Fruit fly (Drosophila melanogaster) whole organism, embryonic: Measurements from ENCODE around the gene CG31365.
A peak's percentile ranks its signal among the peaks of the same experiment; 100 is the strongest.

ENCODE experiments used
- Bdp1 ChIP-seq: fragments of 200-800 bp; sonication (Bioruptor generic); optimal IDR thresholded peaks from 3 replicates; lab custom pipeline; 2016; ENCODE audit warnings: missing biosample characterization, missing genetic modification characterization
- BtbVII ChIP-seq: fragments of 200-800 bp; sonication (Bioruptor generic); optimal IDR thresholded peaks from 3 replicates; lab custom pipeline; 2017; ENCODE audit warnings: missing biosample characterization, mild to moderate bottlenecking, missing genetic modification characterization
- CG10147 ChIP-seq: fragments of 200-800 bp; sonication (Bioruptor generic); optimal IDR thresholded peaks from 2 replicates; lab custom pipeline; 2019; ENCODE audit warnings: missing biosample characterization, mild to moderate bottlenecking, missing genetic modification characterization, moderate library complexity
- CG10543 ChIP-seq: fragments of 200-800 bp; sonication (Bioruptor generic); optimal IDR thresholded peaks from 3 replicates; lab custom pipeline; 2017; ENCODE audit warnings: missing biosample characterization, mild to moderate bottlenecking, missing genetic modification characterization, moderate library complexity
- CG11085 ChIP-seq: fragments of 200-800 bp; sonication (Bioruptor generic); IDR thresholded peaks from 2 replicates; pipeline ENCODE4 v1.3.6; 2022; ENCODE audit warnings: missing biosample characterization, missing genetic modification characterization
- CG11504 ChIP-seq: fragments of 200-800 bp; sonication (Bioruptor generic); optimal IDR thresholded peaks from 3 replicates; lab custom pipeline; 2019; ENCODE audit warnings: missing biosample characterization, mild to moderate bottlenecking, missing genetic modification characterization, moderate library complexity
- CG12299 ChIP-seq: fragments of 200-800 bp; sonication (Bioruptor generic); optimal IDR thresholded peaks from 2 replicates; lab custom pipeline; 2018; ENCODE audit warnings: missing biosample characterization, mild to moderate bottlenecking, missing genetic modification characterization
- CG13424 ChIP-seq: fragments of 200-800 bp; sonication (Bioruptor generic); optimal IDR thresholded peaks from 2 replicates; lab custom pipeline; 2019; ENCODE audit warnings: missing biosample characterization, mild to moderate bottlenecking, missing genetic modification characterization, moderate library complexity
- CG13624 ChIP-seq: fragments of 200-800 bp; sonication (Bioruptor generic); optimal IDR thresholded peaks from 2 replicates; lab custom pipeline; 2016; ENCODE audit warnings: missing biosample characterization, missing genetic modification characterization
- CG14860 ChIP-seq: fragments of 200-800 bp; sonication (Bioruptor generic); IDR thresholded peaks from 3 replicates; pipeline ENCODE4 v1.3.6; 2022; ENCODE audit warnings: missing biosample characterization, missing genetic modification characterization; ENCODE audit not compliant: partially characterized antibody
- CG15269 ChIP-seq: fragments of 200-800 bp; sonication (Bioruptor generic); optimal IDR thresholded peaks from 2 replicates; lab custom pipeline; 2018; ENCODE audit warnings: missing biosample characterization, mild to moderate bottlenecking, missing genetic modification characterization, moderate library complexity
- CG17612 ChIP-seq: fragments of 200-800 bp; sonication (Bioruptor generic); IDR thresholded peaks from 2 replicates; pipeline ENCODE4 v1.3.6; 2022; ENCODE audit warnings: missing biosample characterization, missing genetic modification characterization
- CG18599 ChIP-seq: fragments of 200-800 bp; sonication (Bioruptor generic); optimal IDR thresholded peaks from 3 replicates; lab custom pipeline; 2017; ENCODE audit warnings: missing biosample characterization, missing genetic modification characterization, mild to moderate bottlenecking, moderate library complexity, missing genetic modification reagents
- CG18619 ChIP-seq: fragments of 200-800 bp; sonication (Bioruptor generic); optimal IDR thresholded peaks from 3 replicates; lab custom pipeline; 2017; ENCODE audit warnings: missing biosample characterization, mild to moderate bottlenecking, missing genetic modification characterization
- CG2678 ChIP-seq: fragments of 200-800 bp; sonication (Bioruptor generic); optimal IDR thresholded peaks from 3 replicates; lab custom pipeline; 2019; ENCODE audit warnings: missing biosample characterization, mild to moderate bottlenecking, missing genetic modification characterization, moderate library complexity
- CG30020 ChIP-seq: fragments of 200-800 bp; optimal IDR thresholded peaks from 2 replicates; lab custom pipeline; 2019; ENCODE audit warnings: missing biosample characterization, mild to moderate bottlenecking, missing genetic modification characterization, moderate library complexity
- CG31365 ChIP-seq: fragments of 200-800 bp; sonication (Bioruptor generic); optimal IDR thresholded peaks from 2 replicates; lab custom pipeline; 2018; ENCODE audit warnings: missing biosample characterization, mild to moderate bottlenecking, missing genetic modification characterization
- CG3281 ChIP-seq: fragments of 200-800 bp; sonication (Bioruptor generic); optimal IDR thresholded peaks from 3 replicates; lab custom pipeline; 2017; ENCODE audit warnings: missing biosample characterization, mild to moderate bottlenecking, missing genetic modification characterization
- CG3838 ChIP-seq: fragments of 200-800 bp; sonication (Bioruptor generic); optimal IDR thresholded peaks from 3 replicates; lab custom pipeline; 2016; ENCODE audit warnings: missing biosample characterization, missing genetic modification characterization
- CG3847 ChIP-seq: fragments of 200-800 bp; sonication (Bioruptor generic); IDR thresholded peaks from 2 replicates; pipeline ENCODE4 v1.3.6; 2022; ENCODE audit warnings: missing biosample characterization, missing genetic modification characterization
- CG6791 ChIP-seq: fragments of 200-800 bp; sonication (Bioruptor generic); IDR thresholded peaks from 3 replicates; pipeline ENCODE4 v1.3.6; 2022; ENCODE audit warnings: missing biosample characterization, missing genetic modification characterization; ENCODE audit not compliant: partially characterized antibody
- CG7372 ChIP-seq: fragments of 200-800 bp; sonication (Bioruptor generic); IDR thresholded peaks from 2 replicates; pipeline ENCODE4 v1.3.6; 2022; ENCODE audit warnings: missing biosample characterization, missing genetic modification characterization
- CG9727 ChIP-seq: fragments of 200-800 bp; sonication (Bioruptor generic); optimal IDR thresholded peaks from 3 replicates; lab custom pipeline; 2017; ENCODE audit warnings: missing biosample characterization, mild to moderate bottlenecking, missing genetic modification characterization
- CG9797 ChIP-seq: fragments of 200-800 bp; sonication (Bioruptor generic); optimal IDR thresholded peaks from 3 replicates; lab custom pipeline; 2018; ENCODE audit warnings: missing biosample characterization, mild to moderate bottlenecking, missing genetic modification characterization
- CrebB ChIP-seq: fragments of 200-800 bp; sonication (Bioruptor generic); optimal IDR thresholded peaks from 3 replicates; lab custom pipeline; 2018; ENCODE audit warnings: missing biosample characterization, mild to moderate bottlenecking, missing genetic modification characterization
- Dip3 ChIP-seq: fragments of 200-800 bp; sonication (Bioruptor generic); optimal IDR thresholded peaks from 3 replicates; lab custom pipeline; 2016; ENCODE audit warnings: missing biosample characterization, missing genetic modification characterization
- Dref ChIP-seq: fragments of 200-800 bp; sonication (Bioruptor generic); IDR thresholded peaks from 2 replicates; pipeline ENCODE4 v1.3.6; 2022; ENCODE audit warnings: missing biosample characterization, missing genetic modification characterization
- Hr51 ChIP-seq, 2 experiments: fragments of 200-800 bp; sonication (Bioruptor generic); optimal IDR thresholded peaks; 2 replicates in 1 of 2; 3 replicates in 1 of 2; lab custom pipeline; 2016 to 2018; ENCODE audit warnings: missing biosample characterization in 2 of 2, missing genetic modification characterization in 2 of 2, mild to moderate bottlenecking in 1 of 2, moderate library complexity in 1 of 2
- Max ChIP-seq: fragments of 200-800 bp; sonication (Bioruptor generic); optimal IDR thresholded peaks from 2 replicates; lab custom pipeline; 2016; ENCODE audit warnings: missing biosample characterization, mild to moderate bottlenecking, missing genetic modification characterization
- NC2α ChIP-seq: fragments of 200-800 bp; sonication (Bioruptor generic); optimal IDR thresholded peaks from 2 replicates; lab custom pipeline; 2016; ENCODE audit warnings: missing biosample characterization, missing genetic modification characterization
- Ssrp ChIP-seq: fragments of 200-800 bp; sonication (Bioruptor generic); optimal IDR thresholded peaks from 2 replicates; lab custom pipeline; 2018; ENCODE audit warnings: missing biosample characterization, mild to moderate bottlenecking, missing genetic modification characterization, moderate library complexity
- Usf ChIP-seq: fragments of 200-800 bp; sonication (Bioruptor generic); optimal IDR thresholded peaks from 2 replicates; lab custom pipeline; 2017; ENCODE audit warnings: missing genotype, missing biosample characterization, missing genetic modification characterization
- Xbp1 ChIP-seq: fragments of 200-800 bp; sonication (Bioruptor generic); optimal IDR thresholded peaks from 3 replicates; lab custom pipeline; 2016; ENCODE audit warnings: missing biosample characterization, mild to moderate bottlenecking, missing genetic modification characterization
- chif ChIP-seq, 2 experiments: fragments of 200-800 bp; sonication (Bioruptor generic); optimal IDR thresholded peaks; 3 replicates each; lab custom pipeline; 2016; ENCODE audit warnings: missing biosample characterization in 2 of 2, missing genetic modification characterization in 2 of 2
- danr ChIP-seq: fragments of 200-800 bp; sonication (Bioruptor generic); IDR thresholded peaks from 2 replicates; pipeline ENCODE4 v1.3.6; 2022; ENCODE audit warnings: missing biosample characterization, missing genetic modification characterization
- eve ChIP-seq, 2 experiments: fragments of >200 bp; optimal IDR thresholded peaks; 2 replicates each; lab custom pipeline; 2017; ENCODE audit warnings: missing biosample characterization in 2 of 2, missing genetic modification characterization in 2 of 2
- gcm2 ChIP-seq: fragments of 200-800 bp; sonication (Bioruptor generic); optimal IDR thresholded peaks from 2 replicates; lab custom pipeline; 2016; ENCODE audit warnings: missing biosample characterization, missing genetic modification characterization
- gro ChIP-seq: fragments of 200-800 bp; sonication (Bioruptor generic); optimal IDR thresholded peaks from 2 replicates; lab custom pipeline; 2016; ENCODE audit warnings: missing biosample characterization, missing genetic modification characterization
- gsb ChIP-seq: fragments of 200-800 bp; sonication (Bioruptor generic); IDR thresholded peaks from 2 replicates; pipeline ENCODE4 v1.3.6; 2022; ENCODE audit warnings: missing biosample characterization, missing genetic modification characterization
- lbe ChIP-seq: fragments of 200-800 bp; sonication (Bioruptor generic); optimal IDR thresholded peaks from 2 replicates; lab custom pipeline; 2016; ENCODE audit warnings: missing biosample characterization, mild to moderate bottlenecking, missing genetic modification characterization
- lmd ChIP-seq: fragments of 200-800 bp; sonication (Bioruptor generic); IDR thresholded peaks from 2 replicates; pipeline ENCODE4 v1.3.6; 2022; ENCODE audit warnings: missing biosample characterization, missing genetic modification characterization
- lov ChIP-seq, 2 experiments: fragments of 200-800 bp in 1 of 2; fragments of >200 bp in 1 of 2; sonication (Bioruptor generic) in 1 of 2; IDR thresholded peaks in 1 of 2; optimal IDR thresholded peaks in 1 of 2; 2 replicates in 1 of 2; 3 replicates in 1 of 2; pipeline versions ENCODE4 v1.3.6 to Lab custom; 2017 to 2022; ENCODE audit warnings: missing biosample characterization in 1 of 2, missing genetic modification characterization in 1 of 2
- mam ChIP-seq: fragments of 200-800 bp; sonication (Bioruptor generic); optimal IDR thresholded peaks from 3 replicates; lab custom pipeline; 2016; ENCODE audit warnings: missing biosample characterization, missing genetic modification characterization
- nau ChIP-seq: fragments of 200-800 bp; sonication (Bioruptor generic); optimal IDR thresholded peaks from 3 replicates; lab custom pipeline; 2017; ENCODE audit warnings: missing biosample characterization, mild to moderate bottlenecking, missing genetic modification characterization, missing genetic modification reagents
- nom ChIP-seq: fragments of 200-800 bp; sonication (Bioruptor generic); optimal IDR thresholded peaks from 2 replicates; lab custom pipeline; 2017; ENCODE audit warnings: missing biosample characterization, missing genetic modification characterization, mild to moderate bottlenecking, moderate library complexity, missing genetic modification reagents
- pb ChIP-seq: fragments of 200-800 bp; sonication (Bioruptor generic); optimal IDR thresholded peaks from 3 replicates; lab custom pipeline; 2016; ENCODE audit warnings: missing biosample characterization, missing genetic modification characterization
- pzg ChIP-seq: fragments of 200-800 bp; sonication (Bioruptor generic); optimal IDR thresholded peaks from 3 replicates; lab custom pipeline; 2018; ENCODE audit warnings: missing biosample characterization, mild to moderate bottlenecking, missing genetic modification characterization, moderate library complexity
- slou ChIP-seq: fragments of 200-800 bp; sonication (Bioruptor generic); optimal IDR thresholded peaks from 3 replicates; lab custom pipeline; 2016; ENCODE audit warnings: missing biosample characterization, missing genetic modification characterization
- toy ChIP-seq: fragments of 200-800 bp; sonication (Bioruptor generic); IDR thresholded peaks from 2 replicates; pipeline ENCODE4 v1.3.6; 2022; ENCODE audit warnings: missing biosample characterization, missing genetic modification characterization
- trh ChIP-seq: fragments of 200-800 bp; sonication (Bioruptor generic); optimal IDR thresholded peaks from 2 replicates; lab custom pipeline; 2016; ENCODE audit warnings: missing biosample characterization, missing genetic modification characterization
- twi ChIP-seq: fragments of 200-800 bp; optimal IDR thresholded peaks from 2 replicates; lab custom pipeline; 2019; ENCODE audit warnings: missing biosample characterization, mild to moderate bottlenecking, missing genetic modification characterization, moderate library complexity

The CG31365 gene

dm6 chr3R:23110724-23111123 lies 15.5 kb downstream of the CG31365 start (continued):
- TF ChIP-seq CG15269 (tag; lab: Kevin White, UChicago) (peak; percentile 33), Bdp1 (GFP tag; lab: Kevin White, UChicago) (no peak), twi (tag; lab: Kevin White, UChicago) (no peak), CG11085 (GFP tag; lab: Robert Waterston, UW) (no peak), CG6791 (GFP tag; lab: Robert Waterston, UW) (no peak), CG31365 (no peak), CG14860 (GFP tag; lab: Robert Waterston, UW) (no peak), CG18599 (peak; percentile 68), nau (GFP tag; lab: Kevin White, UChicago) (no peak), Xbp1 (no peak), pb (GFP tag; lab: Kevin White, UChicago) (no peak), CG11504 (peak; percentile 44), pzg (no peak), eve (GFP tag; optimal IDR thresholded peaks at IDR 0.05; lab: Kevin White, UChicago) (no peak), CG30020 (tag; lab: Kevin White, UChicago) (no peak), gsb (no peak), Dref (GFP tag; lab: Robert Waterston, UW) (no peak), CG10543 (GFP tag; lab: Kevin White, UChicago) (no peak), CG3847 (GFP tag; lab: Robert Waterston, UW) (no peak), lov (optimal IDR thresholded peaks at IDR 0.05; lab: Kevin White, UChicago) (no peak), lov (GFP tag; IDR thresholded peaks at IDR 0.05; lab: Robert Waterston, UW) (no peak), gcm2 (GFP tag; lab: Kevin White, UChicago) (no peak), Ssrp (tag; lab: Kevin White, UChicago) (no peak), CG12299 (tag; lab: Kevin White, UChicago) (no peak), CG10147 (GFP tag; lab: Kevin White, UChicago) (peak; percentile 66), Max (GFP tag; lab: Kevin White, UChicago) (no peak), nom (no peak), BtbVII (GFP tag; lab: Kevin White, UChicago) (peak; percentile 43), lbe (no peak), mam (GFP tag; lab: Kevin White, UChicago) (peak; percentile 34), CG2678 (peak; percentile 56), CG7372 (GFP tag; lab: Robert Waterston, UW) (no peak), Dip3 (GFP tag; lab: Kevin White, UChicago) (no peak), CG13424 (tag; lab: Kevin White, UChicago) (peak; percentile 36), CG9727 (peak; percentile 4), CG3281 (GFP tag; lab: Kevin White, UChicago) (peak; percentile 35), trh (GFP tag; lab: Kevin White, UChicago) (no peak), CG17612 (0 out of 2 replicates have a peak, but pooled peaks have one; percentile 32), toy (GFP tag; lab: Robert Waterston, UW) (no peak), Hr51 (GFP tag; optimal IDR thresholded peaks at IDR 0.05; lab: Kevin White, UChicago) (peak in 1 of 2 experiments; percentile 18), NC2α (no peak), CG9797 (GFP tag; lab: Kevin White, UChicago) (no peak), CrebB (tag; lab: Kevin White, UChicago) (no peak), Usf (GFP tag; lab: Kevin White, UChicago) (no peak), lmd (GFP tag; lab: Robert Waterston, UW) (no peak), danr (GFP tag; lab: Robert Waterston, UW) (no peak), slou (GFP tag; lab: Kevin White, UChicago) (no peak), CG13624 (GFP tag; lab: Kevin White, UChicago) (peak; percentile 59), chif (GFP tag; optimal IDR thresholded peaks at IDR 0.05; lab: Kevin White, UChicago) (no peak), CG18619 (GFP tag; lab: Kevin White, UChicago) (peak; percentile 37), gro (peak; percentile 39), CG3838 (no peak)
